Fruit fly (Drosophila melanogaster) whole organism, prepupa: ENCODE data around the gene CG17329.

Experiments
- Blimp-1 ChIP-seq: fragments of 200-800 bp; sonication (Bioruptor generic); optimal IDR thresholded peaks from 3 replicates; lab custom pipeline; 2017; ENCODE audit warnings: missing biosample characterization, missing genetic modification characterization, mild to moderate bottlenecking, moderate library complexity, missing genetic modification reagents
- CG10631 ChIP-seq: fragments of 200-800 bp; sonication (Bioruptor generic); optimal IDR thresholded peaks from 2 replicates; lab custom pipeline; 2016; ENCODE audit warnings: missing biosample characterization, missing genetic modification characterization
- CG11762 ChIP-seq: fragments of 200-800 bp; sonication (Bioruptor generic); optimal IDR thresholded peaks from 3 replicates; lab custom pipeline; 2016; ENCODE audit warnings: missing biosample characterization, missing genetic modification characterization; ENCODE audit not compliant: insufficient read depth
- CG11902 ChIP-seq: fragments of 200-800 bp; sonication (Bioruptor generic); optimal IDR thresholded peaks from 3 replicates; lab custom pipeline; 2016; ENCODE audit warnings: missing biosample characterization, missing genetic modification characterization
- CG15336 ChIP-seq: fragments of 200-800 bp; sonication (Bioruptor generic); IDR thresholded peaks from 2 replicates; pipeline ENCODE4 v1.3.6; 2022; ENCODE audit warnings: missing biosample characterization, missing genetic modification characterization
- CG1621 ChIP-seq: fragments of 200-800 bp; sonication (Bioruptor generic); optimal IDR thresholded peaks from 3 replicates; lab custom pipeline; 2018; ENCODE audit warnings: missing biosample characterization, mild to moderate bottlenecking, missing genetic modification characterization
- CG16779 ChIP-seq: fragments of 200-800 bp; sonication (Bioruptor generic); optimal IDR thresholded peaks from 3 replicates; lab custom pipeline; 2017; ENCODE audit warnings: missing biosample characterization, mild to moderate bottlenecking, missing genetic modification characterization
- CG3032 ChIP-seq: fragments of 200-800 bp; optimal IDR thresholded peaks from 2 replicates; lab custom pipeline; 2019; ENCODE audit warnings: missing biosample characterization, mild to moderate bottlenecking, missing genetic modification characterization, moderate library complexity
- CG31627 ChIP-seq: fragments of 200-800 bp; sonication (Bioruptor generic); optimal IDR thresholded peaks from 3 replicates; lab custom pipeline; 2016; ENCODE audit warnings: missing biosample characterization, missing genetic modification characterization
- CG34406 ChIP-seq: fragments of 200-800 bp; sonication (Bioruptor generic); optimal IDR thresholded peaks from 3 replicates; lab custom pipeline; 2016; ENCODE audit warnings: missing biosample characterization, missing genetic modification characterization
- CG3919 ChIP-seq: fragments of 200-800 bp; sonication (Bioruptor generic); optimal IDR thresholded peaks from 3 replicates; lab custom pipeline; 2016; ENCODE audit warnings: missing biosample characterization, missing genetic modification characterization
- CG4318 ChIP-seq: fragments of 200-800 bp; sonication (Bioruptor generic); optimal IDR thresholded peaks from 3 replicates; lab custom pipeline; 2017; ENCODE audit warnings: missing biosample characterization, mild to moderate bottlenecking, missing genetic modification characterization
- CG6276 ChIP-seq: fragments of 200-800 bp; sonication (Bioruptor generic); optimal IDR thresholded peaks from 2 replicates; lab custom pipeline; 2017; ENCODE audit warnings: missing biosample characterization, mild to moderate bottlenecking, missing genetic modification characterization
- CG6854 ChIP-seq: fragments of 200-800 bp; sonication (Bioruptor generic); optimal IDR thresholded peaks from 2 replicates; lab custom pipeline; 2017; ENCODE audit warnings: missing biosample characterization, mild to moderate bottlenecking, missing genetic modification characterization
- CG8119 ChIP-seq: fragments of 200-800 bp; sonication (Bioruptor generic); IDR thresholded peaks from 3 replicates; pipeline ENCODE4 v1.3.6; 2022; ENCODE audit warnings: missing biosample characterization, missing genetic modification characterization
- CG8632 ChIP-seq: fragments of 200-800 bp; sonication (Bioruptor generic); optimal IDR thresholded peaks from 3 replicates; lab custom pipeline; 2016; ENCODE audit warnings: missing biosample characterization, missing genetic modification characterization
- CG9139 ChIP-seq: fragments of 200-800 bp; sonication (Bioruptor generic); optimal IDR thresholded peaks from 3 replicates; lab custom pipeline; 2017; ENCODE audit warnings: missing biosample characterization, mild to moderate bottlenecking, missing genetic modification characterization
- Eip75B ChIP-seq: fragments of 200-800 bp; sonication (Bioruptor generic); optimal IDR thresholded peaks from 3 replicates; lab custom pipeline; 2016; ENCODE audit warnings: missing biosample characterization, missing genetic modification characterization
- Eip78C ChIP-seq: fragments of 200-800 bp; sonication (Bioruptor generic); peaks from one replicate; lab custom pipeline; 2016; ENCODE audit warnings: missing biosample characterization, missing genetic modification characterization
- Eip93F ChIP-seq: fragments of 200-800 bp; sonication (Bioruptor generic); optimal IDR thresholded peaks from 2 replicates; lab custom pipeline; 2016; ENCODE audit warnings: missing biosample characterization, mild to moderate bottlenecking, missing genetic modification characterization
- Ets96B ChIP-seq: fragments of 200-800 bp; optimal IDR thresholded peaks from 2 replicates; lab custom pipeline; 2019; ENCODE audit warnings: missing biosample characterization, mild to moderate bottlenecking, missing genetic modification characterization, moderate library complexity
- Gug ChIP-seq: fragments of 200-800 bp; sonication (Bioruptor generic); IDR thresholded peaks from 2 replicates; pipeline ENCODE4 v1.3.6; 2022; ENCODE audit warnings: missing biosample characterization, missing genetic modification characterization
- Hr39 ChIP-seq: fragments of 200-800 bp; sonication (Bioruptor generic); optimal IDR thresholded peaks from 2 replicates; lab custom pipeline; 2016; ENCODE audit warnings: missing biosample characterization, missing genetic modification characterization
- Hr4 ChIP-seq: fragments of 200-800 bp; sonication (Bioruptor generic); optimal IDR thresholded peaks from 3 replicates; lab custom pipeline; 2016; ENCODE audit warnings: missing biosample characterization, missing genetic modification characterization
- Lpt ChIP-seq: fragments of 200-800 bp; sonication (Bioruptor generic); optimal IDR thresholded peaks from 3 replicates; lab custom pipeline; 2016; ENCODE audit warnings: missing biosample characterization, missing genetic modification characterization
- OdsH ChIP-seq: fragments of 200-800 bp; sonication (Bioruptor generic); optimal IDR thresholded peaks from 3 replicates; lab custom pipeline; 2016; ENCODE audit warnings: missing biosample characterization, missing genetic modification characterization
- Smox ChIP-seq: fragments of 200-800 bp; sonication (Bioruptor generic); optimal IDR thresholded peaks from 3 replicates; lab custom pipeline; 2016; ENCODE audit warnings: missing biosample characterization, missing genetic modification characterization
- Sox102F ChIP-seq: fragments of 200-800 bp; sonication (Bioruptor generic); optimal IDR thresholded peaks from 2 replicates; lab custom pipeline; 2016; ENCODE audit warnings: missing biosample characterization, mild to moderate bottlenecking, missing genetic modification characterization
- Sox14 ChIP-seq: fragments of 200-800 bp; sonication (Bioruptor generic); optimal IDR thresholded peaks from 3 replicates; lab custom pipeline; 2016; ENCODE audit warnings: missing biosample characterization, missing genetic modification characterization
- Sox15 ChIP-seq: fragments of 200-800 bp; sonication (Bioruptor generic); optimal IDR thresholded peaks from 3 replicates; lab custom pipeline; 2016; ENCODE audit warnings: missing biosample characterization, missing genetic modification characterization
- acj6 ChIP-seq: fragments of 200-800 bp; sonication (Bioruptor generic); optimal IDR thresholded peaks from 3 replicates; lab custom pipeline; 2016; ENCODE audit warnings: missing biosample characterization, missing genetic modification characterization
- dac ChIP-seq: fragments of 200-800 bp; sonication (Bioruptor generic); optimal IDR thresholded peaks from 2 replicates; lab custom pipeline; 2017; ENCODE audit warnings: missing biosample characterization, mild to moderate bottlenecking, missing genetic modification characterization
- dsx ChIP-seq: fragments of 200-800 bp; optimal IDR thresholded peaks from 3 replicates; lab custom pipeline; 2019; ENCODE audit warnings: missing biosample characterization, mild to moderate bottlenecking, missing genetic modification characterization, moderate library complexity; ENCODE audit not compliant: poor library complexity, severe bottlenecking
- eg ChIP-seq: fragments of 200-800 bp; sonication (Bioruptor generic); IDR thresholded peaks from 3 replicates; pipeline ENCODE4 v1.3.6; 2022; ENCODE audit warnings: missing biosample characterization, missing genetic modification characterization
- esn ChIP-seq: fragments of 200-800 bp; sonication (Bioruptor generic); optimal IDR thresholded peaks from 2 replicates; lab custom pipeline; 2016; ENCODE audit warnings: missing biosample characterization, mild to moderate bottlenecking, missing genetic modification characterization, moderate library complexity
- fd59A ChIP-seq: fragments of 200-800 bp; sonication (Bioruptor generic); optimal IDR thresholded peaks from 2 replicates; lab custom pipeline; 2017; ENCODE audit warnings: missing biosample characterization, mild to moderate bottlenecking, missing genetic modification characterization, missing genetic modification reagents
- fd85E ChIP-seq: fragments of 200-800 bp; sonication (Bioruptor generic); optimal IDR thresholded peaks from 3 replicates; lab custom pipeline; 2016; ENCODE audit warnings: missing biosample characterization, missing genetic modification characterization
- fkh ChIP-seq: fragments of 200-800 bp; sonication (Bioruptor generic); optimal IDR thresholded peaks from 3 replicates; lab custom pipeline; 2017; ENCODE audit warnings: missing biosample characterization, mild to moderate bottlenecking, missing genetic modification characterization, moderate library complexity
- net ChIP-seq: fragments of 200-800 bp; sonication (Bioruptor generic); optimal IDR thresholded peaks from 3 replicates; lab custom pipeline; 2016; ENCODE audit warnings: missing biosample characterization, missing genetic modification characterization
- spab ChIP-seq: fragments of 200-800 bp; sonication (Bioruptor generic); optimal IDR thresholded peaks from 2 replicates; lab custom pipeline; 2017; ENCODE audit warnings: missing biosample characterization, mild to moderate bottlenecking, missing genetic modification characterization, missing genetic modification reagents
- ss ChIP-seq, 2 experiments: fragments of 200-800 bp; sonication (Bioruptor generic); optimal IDR thresholded peaks; 2 replicates in 1 of 2; 3 replicates in 1 of 2; lab custom pipeline; 2017 to 2018; ENCODE audit warnings: mild to moderate bottlenecking in 2 of 2, missing biosample characterization in 2 of 2, missing genetic modification characterization in 2 of 2, moderate library complexity in 1 of 2
- svp ChIP-seq: fragments of 200-800 bp; sonication (Bioruptor generic); peaks from one replicate; lab custom pipeline; 2016; ENCODE audit warnings: missing biosample characterization, missing genetic modification characterization
- topi ChIP-seq: fragments of 200-800 bp; sonication (Bioruptor generic); optimal IDR thresholded peaks from 3 replicates; lab custom pipeline; 2016; ENCODE audit warnings: missing biosample characterization, missing genetic modification characterization
- vri ChIP-seq: fragments of 200-800 bp; sonication (Bioruptor generic); optimal IDR thresholded peaks from 3 replicates; lab custom pipeline; 2016; ENCODE audit warnings: missing biosample characterization, mild to moderate bottlenecking, missing genetic modification characterization

Gene CG17329

DNA sequence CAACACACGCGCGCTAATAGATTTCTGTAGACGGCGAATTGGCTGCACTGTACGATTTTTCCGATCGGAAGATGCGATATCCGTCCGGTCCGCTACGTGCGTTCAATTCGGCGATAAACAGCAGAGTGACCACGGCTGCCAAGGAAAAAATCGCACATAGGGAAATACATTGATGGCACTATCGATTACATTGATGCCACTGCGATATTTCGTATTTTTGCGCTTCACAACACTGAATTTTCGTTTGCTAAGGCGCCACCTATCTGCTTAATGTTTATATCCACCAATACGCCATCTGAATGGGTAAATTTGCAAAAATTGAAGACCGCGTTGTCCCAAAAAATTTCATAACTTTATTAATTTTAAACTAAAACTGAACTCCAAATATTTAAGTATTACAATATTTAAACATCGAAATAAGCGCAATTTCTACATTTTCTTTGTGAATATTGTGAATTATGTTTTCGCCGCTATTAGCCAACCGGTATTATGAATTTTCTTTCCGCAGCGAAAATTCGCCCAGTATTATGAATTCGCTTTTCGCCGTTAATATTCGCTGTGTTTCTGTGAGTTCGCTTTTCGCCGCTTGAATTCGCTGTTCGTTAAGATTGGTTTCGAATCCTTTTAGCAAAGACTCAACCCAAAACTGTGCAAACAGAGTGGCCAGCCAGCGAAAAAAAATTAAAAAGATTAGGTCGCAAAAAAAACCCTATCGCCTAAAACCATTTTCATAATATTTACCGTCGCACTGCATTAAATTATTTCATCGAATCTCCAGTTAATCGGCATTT lies 3.3 kb upstream of the CG17329 start, which contains the start of the genes crp and pkaap (continued):
- TF ChIP-seq CG3032 (tag; lab: Kevin White, UChicago) (peak; percentile 21), CG6276 (GFP tag; lab: Kevin White, UChicago) (no peak), eg (no peak), dac (GFP tag; lab: Kevin White, UChicago) (peak; percentile 27), spab (no peak), Sox14 (peak; percentile 62), Blimp-1 (GFP tag; lab: Kevin White, UChicago) (no peak), Eip75B (GFP tag; lab: Kevin White, UChicago) (peak; percentile 60), ss (GFP tag; optimal IDR thresholded peaks at IDR 0.05; lab: Kevin White, UChicago) (peak; percentile 37 to 57), CG3919 (GFP tag; lab: Kevin White, UChicago) (peak; percentile 82), Sox102F (GFP tag; lab: Kevin White, UChicago) (no peak), acj6 (GFP tag; lab: Kevin White, UChicago) (peak; percentile 63), CG11762 (no peak), OdsH (GFP tag; lab: Kevin White, UChicago) (peak; percentile 65), CG8632 (GFP tag; lab: Kevin White, UChicago) (no peak), dsx (GFP tag; lab: Kevin White, UChicago) (peak; percentile 69), Sox15 (GFP tag; lab: Kevin White, UChicago) (peak; percentile 25), Gug (GFP tag; lab: Robert Waterston, UW) (no peak), CG1621 (tag; lab: Kevin White, UChicago) (peak; percentile 65), fkh (peak; percentile 94), Lpt (no peak), svp (no peak), CG6854 (GFP tag; lab: Kevin White, UChicago) (peak; percentile 28), Hr39 (peak; percentile 81), fd85E (GFP tag; lab: Kevin White, UChicago) (peak; percentile 48), Eip93F (peak; percentile 57), CG34406 (GFP tag; lab: Kevin White, UChicago) (no peak), CG31627 (GFP tag; lab: Kevin White, UChicago) (peak; percentile 83), Hr4 (GFP tag; lab: Kevin White, UChicago) (peak; percentile 49), CG10631 (GFP tag; lab: Kevin White, UChicago) (peak; percentile 34), CG9139 (GFP tag; lab: Kevin White, UChicago) (peak; percentile 57), esn (peak; percentile 76), CG11902 (GFP tag; lab: Kevin White, UChicago) (peak; percentile 59), fd59A (GFP tag; lab: Kevin White, UChicago) (no peak), CG15336 (no peak), Ets96B (tag; lab: Kevin White, UChicago) (no peak)
- TF ChIP-seq, all 60 proteins: peak for 41

DNA sequence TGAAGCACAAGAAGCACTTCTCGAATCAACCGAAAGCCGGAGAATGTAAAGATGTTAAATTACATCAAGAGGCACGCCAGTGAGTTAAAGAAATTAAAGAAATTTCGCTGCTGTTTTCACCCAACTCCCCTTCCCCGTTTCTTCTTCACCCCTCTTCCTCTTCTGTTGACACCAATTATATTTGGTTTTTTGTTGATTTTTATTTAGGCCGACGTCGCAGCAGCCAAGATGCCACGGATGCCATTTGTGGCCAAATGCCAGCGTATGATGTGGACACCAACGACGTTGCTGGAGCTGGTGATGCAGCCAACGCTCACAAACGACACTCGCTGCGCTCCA lies 2.7 kb upstream of the CG17329 start:
- TF ChIP-seq CG8119: no peak
- no peak for TF ChIP-seq Eip78C (GFP tag; lab: Kevin White, UChicago)

DNA sequence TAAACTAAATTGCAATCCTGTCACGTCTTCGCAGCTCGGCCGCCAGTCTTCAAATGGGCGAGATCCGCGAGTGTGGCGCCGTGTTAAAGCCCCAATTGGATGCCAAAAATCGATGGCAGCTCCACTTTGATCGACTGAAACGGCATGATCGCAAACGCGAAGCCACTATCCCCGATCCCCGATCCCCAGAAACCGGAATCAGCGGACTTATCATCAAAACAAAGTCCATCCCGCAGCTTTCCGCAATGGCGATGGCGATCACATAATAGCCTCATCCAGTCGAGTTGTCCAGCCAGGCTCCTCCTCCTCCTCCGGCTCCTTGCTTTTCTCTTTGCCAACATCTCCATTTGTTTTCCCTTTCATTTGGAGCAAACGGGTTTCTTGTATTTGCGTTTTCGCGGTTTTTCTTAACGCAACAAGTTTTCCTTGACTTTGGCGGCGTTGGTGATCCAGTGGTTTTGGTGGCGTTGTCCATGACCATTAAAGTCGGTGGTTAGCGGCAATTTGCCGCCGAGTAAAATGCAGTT lies 2.0 kb downstream of the CG17329 start, which contains the start of gene CG13258:
TSS of gene CG13258 (minus strand) at position 51 of the 527 bp plus-strand sequence.
- TF ChIP-seq CG4318 (GFP tag; lab: Kevin White, UChicago) (no peak), Ets96B (tag; lab: Kevin White, UChicago) (no peak), topi (GFP tag; lab: Kevin White, UChicago) (no peak), vri (GFP tag; lab: Kevin White, UChicago) (no peak), Blimp-1 (GFP tag; lab: Kevin White, UChicago) (peak; percentile 90), Hr4 (GFP tag; lab: Kevin White, UChicago) (no peak), CG8119 (peak; percentile 35; the same call in 1 of the 3 replicates), Gug (GFP tag; lab: Robert Waterston, UW) (no peak), net (no peak), eg (0 out of 3 replicates have a peak, but pooled peaks have one; percentile 24), Lpt (peak; percentile 31), CG6276 (GFP tag; lab: Kevin White, UChicago) (peak; percentile 27), CG15336 (peak; percentile 47; the same call in 1 of the 2 replicates), Smox (no peak), CG16779 (no peak)
